Worm (Caenorhabditis elegans) whole organism, early embryonic: Measurements from ENCODE around the gene let-765.
A peak's percentile ranks its signal among the peaks of the same experiment; 100 is the strongest.

Experiments used
- aly-1 ChIP-seq: sonication (generic microtip); optimal IDR thresholded peaks from 2 replicates; lab custom pipeline; 2016; ENCODE audit warnings: missing genetic modification characterization, missing compliant biosample characterization
- ets-7 ChIP-seq: sonication (generic microtip); optimal IDR thresholded peaks from 2 replicates; lab custom pipeline; 2016; ENCODE audit warnings: missing genotype, missing genetic modification characterization, missing compliant biosample characterization
- hmg-4 ChIP-seq: fragments of 200-800 bp; sonication (Bioruptor generic); optimal IDR thresholded peaks from 2 replicates; lab custom pipeline; 2018; ENCODE audit warnings: mild to moderate bottlenecking, missing genetic modification characterization, missing compliant biosample characterization
- pes-1 ChIP-seq: fragments of 200-800 bp; sonication (Bioruptor generic); IDR thresholded peaks from 2 replicates; pipeline ENCODE4 v1.3.6; 2022; ENCODE audit warnings: missing genetic modification reagents, missing genetic modification characterization, missing compliant biosample characterization
- sea-1 ChIP-seq: fragments of 200-800 bp; sonication (Bioruptor generic); conservative IDR thresholded peaks from 2 replicates; pipeline ENCODE4 v1.3.6; 2022; ENCODE audit warnings: missing genetic modification characterization, missing compliant biosample characterization
- tbx-11 ChIP-seq: fragments of 200-800 bp; sonication (Bioruptor generic); IDR thresholded peaks from 2 replicates; pipeline ENCODE4 v1.3.6; 2022; ENCODE audit warnings: missing genetic modification characterization, missing compliant biosample characterization
- tbx-37 ChIP-seq: fragments of 200-800 bp; sonication (Bioruptor generic); conservative IDR thresholded peaks from 2 replicates; pipeline ENCODE4 v1.3.6; 2022; ENCODE audit warnings: missing genetic modification reagents, missing genetic modification characterization, missing compliant biosample characterization

The let-765 gene

DNA sequence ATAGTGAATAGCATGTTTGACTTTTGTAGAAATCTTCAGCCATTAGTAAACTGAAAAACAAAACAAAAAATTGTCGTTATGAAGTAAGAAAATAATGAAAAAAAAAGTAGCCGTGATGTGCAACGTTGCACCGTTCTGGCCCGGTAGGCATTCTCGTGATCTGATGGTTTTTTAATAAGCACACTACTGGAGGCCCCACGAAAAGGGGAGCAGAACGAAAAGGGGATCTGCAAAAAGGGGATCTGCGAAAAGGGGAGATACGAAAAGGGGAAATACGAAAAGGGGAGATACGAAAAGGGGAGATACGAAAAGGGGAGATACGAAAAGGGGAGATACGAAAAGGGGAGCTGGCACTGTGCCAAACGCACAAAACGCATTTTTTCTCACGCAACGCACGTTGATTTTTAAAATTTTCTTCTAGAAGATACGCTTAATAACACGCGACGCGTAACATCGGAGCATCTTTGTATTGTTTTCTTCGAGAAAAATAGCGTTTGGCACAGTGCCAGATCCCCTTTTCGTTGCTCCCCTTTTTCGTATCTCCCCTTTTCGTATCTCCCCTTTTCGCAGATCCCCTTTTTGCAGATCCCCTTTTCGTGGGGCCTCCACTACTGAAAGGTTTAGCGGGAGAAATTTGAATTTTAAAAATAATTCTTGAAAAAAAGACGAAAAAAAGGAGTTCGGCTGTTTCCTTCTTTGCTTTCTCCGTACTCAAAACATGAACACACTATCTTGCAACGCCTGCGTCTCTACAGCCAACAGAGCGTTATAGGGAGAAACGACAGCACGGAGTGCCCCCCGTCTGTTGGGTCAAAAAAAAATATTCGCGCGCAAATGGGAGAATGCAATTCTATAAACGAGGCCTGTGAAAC, 49.5 kb downstream of the let-765 start, which contains the start of gene C09E7.7:
C09E7.7 (minus strand) TSS at position 57 of the 872 bp plus-strand sequence.
- TF ChIP-seq pes-1 (GFP tag; lab: Robert Waterston, UW) (peak; percentile 60), sea-1 (GFP tag; lab: Robert Waterston, UW) (peak; percentile 71), tbx-11 (peak; percentile 24; the same call in 1 of the 2 replicates), tbx-37 (peak; percentile 74), hmg-4 (GFP tag; lab: Kevin White, UChicago) (peak; percentile 39), aly-1 (tag; lab: Kevin White, UChicago) (peak; percentile 73), ets-7 (peak; percentile 50)
